Worm (Caenorhabditis elegans) whole organism, early embryonic: ENCODE measurements around the gene T23F11.2.

Experiments
- B0310.2 ChIP-seq: sonication (generic microtip); optimal IDR thresholded peaks from 2 replicates; lab custom pipeline; 2016; ENCODE audit warnings: mild to moderate bottlenecking, missing genetic modification characterization, missing compliant biosample characterization
- ama-1 ChIP-seq: fragments of 150-350 bp; optimal IDR thresholded peaks from 2 replicates; lab custom pipeline; 2014

ce11 chrIII:4653374-4653773, 1.9 kb downstream of the T23F11.2 start:
- TF ChIP-seq B0310.2 = no peak
- no peak for TF ChIP-seq ama-1 (lab: Kevin White, UChicago)
